Fruit fly (Drosophila melanogaster) whole organism, embryonic: ENCODE results near the gene rols.
A peak's percentile ranks its signal among the peaks of the same experiment; 100 is the strongest.

Source experiments
- ATbp ChIP-seq: fragments of 200-800 bp; sonication (Bioruptor generic); optimal IDR thresholded peaks from 2 replicates; lab custom pipeline; 2017; ENCODE audit warnings: missing biosample characterization, mild to moderate bottlenecking, missing genetic modification characterization, missing genetic modification reagents
- Aef1 ChIP-seq: fragments of 200-800 bp; sonication (Bioruptor generic); IDR thresholded peaks from 3 replicates; pipeline ENCODE4 v1.3.6; 2022; ENCODE audit warnings: missing biosample characterization, missing genetic modification characterization
- Atf-2 ChIP-seq: fragments of 200-800 bp; sonication (Bioruptor generic); optimal IDR thresholded peaks from 2 replicates; lab custom pipeline; 2016; ENCODE audit warnings: missing biosample characterization, missing genetic modification characterization
- B-H1 ChIP-seq: fragments of 200-800 bp; sonication (Bioruptor generic); IDR thresholded peaks from 3 replicates; pipeline ENCODE4 v1.3.6; 2022; ENCODE audit warnings: missing biosample characterization, missing genetic modification characterization
- Bdp1 ChIP-seq: fragments of 200-800 bp; sonication (Bioruptor generic); optimal IDR thresholded peaks from 3 replicates; lab custom pipeline; 2016; ENCODE audit warnings: missing biosample characterization, missing genetic modification characterization
- CG1024 ChIP-seq: fragments of 200-800 bp; sonication (Bioruptor generic); IDR thresholded peaks from 2 replicates; pipeline ENCODE4 v1.3.6; 2022; ENCODE audit warnings: missing biosample characterization, missing genetic modification characterization
- CG10543 ChIP-seq: fragments of 200-800 bp; sonication (Bioruptor generic); optimal IDR thresholded peaks from 3 replicates; lab custom pipeline; 2017; ENCODE audit warnings: missing biosample characterization, mild to moderate bottlenecking, missing genetic modification characterization, moderate library complexity
- CG10979 ChIP-seq: fragments of 200-800 bp; sonication (Bioruptor generic); optimal IDR thresholded peaks from 2 replicates; lab custom pipeline; 2018; ENCODE audit warnings: missing biosample characterization, mild to moderate bottlenecking, missing genetic modification characterization, moderate library complexity
- CG14441 ChIP-seq: fragments of 200-800 bp; sonication (Bioruptor generic); IDR thresholded peaks from 2 replicates; pipeline ENCODE4 v1.3.6; 2022; ENCODE audit warnings: missing biosample characterization, missing genetic modification characterization
- CG14860 ChIP-seq: fragments of 200-800 bp; sonication (Bioruptor generic); IDR thresholded peaks from 3 replicates; pipeline ENCODE4 v1.3.6; 2022; ENCODE audit warnings: missing biosample characterization, missing genetic modification characterization; ENCODE audit not compliant: partially characterized antibody
- CG1647 ChIP-seq: fragments of 200-800 bp; sonication (Bioruptor generic); optimal IDR thresholded peaks from 3 replicates; lab custom pipeline; 2016; ENCODE audit warnings: missing biosample characterization, missing genetic modification characterization
- CG18476 ChIP-seq: fragments of 200-800 bp; sonication (Bioruptor generic); optimal IDR thresholded peaks from 2 replicates; lab custom pipeline; 2016; ENCODE audit warnings: missing biosample characterization, mild to moderate bottlenecking, missing genetic modification characterization
- CG30403 ChIP-seq: fragments of 200-800 bp; sonication (Bioruptor generic); optimal IDR thresholded peaks from 3 replicates; lab custom pipeline; 2016; ENCODE audit warnings: missing biosample characterization, missing genetic modification characterization
- CG32532 ChIP-seq: fragments of 200-800 bp; sonication (Bioruptor generic); IDR thresholded peaks from 2 replicates; pipeline ENCODE4 v1.3.6; 2022; ENCODE audit warnings: missing biosample characterization, missing genetic modification characterization
- CG33213 ChIP-seq: fragments of 200-800 bp; sonication (Bioruptor generic); optimal IDR thresholded peaks from 3 replicates; lab custom pipeline; 2016; ENCODE audit warnings: missing biosample characterization, missing genetic modification characterization
- CG3407 ChIP-seq: fragments of 200-800 bp; sonication (Bioruptor generic); optimal IDR thresholded peaks from 2 replicates; lab custom pipeline; 2018; ENCODE audit warnings: missing biosample characterization, mild to moderate bottlenecking, missing genetic modification characterization
- CG3838 ChIP-seq: fragments of 200-800 bp; sonication (Bioruptor generic); optimal IDR thresholded peaks from 3 replicates; lab custom pipeline; 2016; ENCODE audit warnings: missing biosample characterization, missing genetic modification characterization
- CG4730 ChIP-seq: fragments of 200-800 bp; sonication (Bioruptor generic); IDR thresholded peaks from 2 replicates; pipeline ENCODE4 v1.3.6; 2022; ENCODE audit warnings: missing biosample characterization, missing genetic modification characterization
- CG9609 ChIP-seq: fragments of 200-800 bp; sonication (Bioruptor generic); optimal IDR thresholded peaks from 3 replicates; lab custom pipeline; 2016; ENCODE audit warnings: missing biosample characterization, missing genetic modification characterization
- Dip2 ChIP-seq: fragments of 200-800 bp; sonication (Bioruptor generic); IDR thresholded peaks from 2 replicates; pipeline ENCODE4 v1.3.6; 2022; ENCODE audit warnings: missing biosample characterization, missing genetic modification characterization
- Dref ChIP-seq: fragments of 200-800 bp; sonication (Bioruptor generic); IDR thresholded peaks from 2 replicates; pipeline ENCODE4 v1.3.6; 2022; ENCODE audit warnings: missing biosample characterization, missing genetic modification characterization
- ERR ChIP-seq: fragments of 200-800 bp; sonication (Bioruptor generic); optimal IDR thresholded peaks from 2 replicates; lab custom pipeline; 2016; ENCODE audit warnings: missing biosample characterization, missing genetic modification characterization
- Fer1 ChIP-seq: fragments of 200-800 bp; sonication (Bioruptor generic); optimal IDR thresholded peaks from 2 replicates; lab custom pipeline; 2017; ENCODE audit warnings: missing biosample characterization, mild to moderate bottlenecking, missing genetic modification characterization
- HHEX ChIP-seq: fragments of 200-800 bp; sonication (Bioruptor generic); optimal IDR thresholded peaks from 3 replicates; lab custom pipeline; 2017; ENCODE audit warnings: missing biosample characterization, mild to moderate bottlenecking, missing genetic modification characterization, missing genetic modification reagents
- HLH4C ChIP-seq: fragments of 200-800 bp; sonication (Bioruptor generic); IDR thresholded peaks from 3 replicates; pipeline ENCODE4 v1.3.6; 2022; ENCODE audit warnings: missing biosample characterization, missing genetic modification characterization; ENCODE audit not compliant: partially characterized antibody
- HLHmδ ChIP-seq: fragments of 200-800 bp; sonication (Bioruptor generic); optimal IDR thresholded peaks from 2 replicates; lab custom pipeline; 2018; ENCODE audit warnings: missing biosample characterization, mild to moderate bottlenecking, missing genetic modification characterization, moderate library complexity
- HmgZ ChIP-seq: fragments of 200-800 bp; sonication (Bioruptor generic); optimal IDR thresholded peaks from 2 replicates; lab custom pipeline; 2018; ENCODE audit warnings: missing biosample characterization, mild to moderate bottlenecking, missing genetic modification characterization
- MESR4 ChIP-seq: fragments of 200-800 bp; sonication (Bioruptor generic); optimal IDR thresholded peaks from 2 replicates; lab custom pipeline; 2018; ENCODE audit warnings: missing biosample characterization, mild to moderate bottlenecking, missing genetic modification characterization, moderate library complexity
- MTF-1 ChIP-seq: fragments of 200-800 bp; sonication (Bioruptor generic); optimal IDR thresholded peaks from 2 replicates; lab custom pipeline; 2018; ENCODE audit warnings: missing biosample characterization, mild to moderate bottlenecking, missing genetic modification characterization, borderline replicate concordance
- PHDP ChIP-seq: fragments of 200-800 bp; sonication (Bioruptor generic); optimal IDR thresholded peaks from 3 replicates; lab custom pipeline; 2018; ENCODE audit warnings: missing biosample characterization, mild to moderate bottlenecking, missing genetic modification characterization, moderate library complexity
- ara ChIP-seq: fragments of 200-800 bp; sonication (Bioruptor generic); IDR thresholded peaks from 2 replicates; pipeline ENCODE4 v1.3.6; 2022; ENCODE audit warnings: missing biosample characterization, missing genetic modification characterization
- ash1 ChIP-seq: fragments of 200-800 bp; sonication (Bioruptor generic); optimal IDR thresholded peaks from 2 replicates; lab custom pipeline; 2018; ENCODE audit warnings: missing biosample characterization, mild to moderate bottlenecking, missing genetic modification characterization
- bigmax ChIP-seq: fragments of 200-800 bp; sonication (Bioruptor generic); optimal IDR thresholded peaks from 2 replicates; lab custom pipeline; 2018; ENCODE audit warnings: missing biosample characterization, mild to moderate bottlenecking, missing genetic modification characterization
- crp ChIP-seq, 2 experiments: fragments of 200-800 bp; sonication (Bioruptor generic); optimal IDR thresholded peaks; 2 replicates in 1 of 2; 3 replicates in 1 of 2; lab custom pipeline; 2017; ENCODE audit warnings: missing biosample characterization in 2 of 2, missing genetic modification characterization in 2 of 2, mild to moderate bottlenecking in 1 of 2, moderate library complexity in 1 of 2
- dpn ChIP-seq, 2 experiments: fragments of 200-800 bp; sonication (Bioruptor generic); optimal IDR thresholded peaks; 3 replicates each; lab custom pipeline; 2016; ENCODE audit warnings: missing biosample characterization in 2 of 2, missing genetic modification characterization in 2 of 2
- ewg ChIP-seq: fragments of 200-800 bp; sonication (Bioruptor generic); optimal IDR thresholded peaks from 3 replicates; lab custom pipeline; 2017; ENCODE audit warnings: mild to moderate bottlenecking, missing biosample characterization, missing genetic modification reagents, missing genetic modification characterization
- eyg ChIP-seq: fragments of 200-800 bp; sonication (Bioruptor generic); optimal IDR thresholded peaks from 3 replicates; lab custom pipeline; 2016; ENCODE audit warnings: missing biosample characterization, missing genetic modification characterization
- grau ChIP-seq: fragments of 200-800 bp; optimal IDR thresholded peaks from 3 replicates; lab custom pipeline; 2019; ENCODE audit warnings: missing biosample characterization, mild to moderate bottlenecking, missing genetic modification characterization, moderate library complexity
- grn ChIP-seq: fragments of 200-800 bp; sonication (Bioruptor generic); optimal IDR thresholded peaks from 3 replicates; lab custom pipeline; 2017; ENCODE audit warnings: missing biosample characterization, missing genetic modification characterization
- gsb-n ChIP-seq: fragments of 200-800 bp; sonication (Bioruptor generic); optimal IDR thresholded peaks from 3 replicates; lab custom pipeline; 2018; ENCODE audit warnings: missing biosample characterization, mild to moderate bottlenecking, missing genetic modification characterization
- lilli ChIP-seq: fragments of 200-800 bp; sonication (Bioruptor generic); optimal IDR thresholded peaks from 3 replicates; lab custom pipeline; 2016; ENCODE audit warnings: missing biosample characterization, missing genetic modification characterization
- nmo ChIP-seq: fragments of 200-800 bp; sonication (Bioruptor generic); optimal IDR thresholded peaks from 2 replicates; lab custom pipeline; 2018; ENCODE audit warnings: missing biosample characterization, mild to moderate bottlenecking, missing genetic modification characterization, moderate library complexity
- peb ChIP-seq: fragments of 200-800 bp; sonication (Bioruptor generic); IDR thresholded peaks from 2 replicates; pipeline ENCODE4 v1.3.6; 2022; ENCODE audit warnings: missing biosample characterization, missing genetic modification characterization
- pita ChIP-seq: fragments of 200-800 bp; sonication (Bioruptor generic); optimal IDR thresholded peaks from 2 replicates; lab custom pipeline; 2017; ENCODE audit warnings: missing biosample characterization, mild to moderate bottlenecking, missing genetic modification characterization
- sd ChIP-seq: fragments of 200-800 bp; sonication (Bioruptor generic); optimal IDR thresholded peaks from 3 replicates; lab custom pipeline; 2018; ENCODE audit warnings: missing biosample characterization, mild to moderate bottlenecking, missing genetic modification characterization, moderate library complexity
- stwl ChIP-seq: fragments of 200-800 bp; sonication (Bioruptor generic); optimal IDR thresholded peaks from 3 replicates; lab custom pipeline; 2018; ENCODE audit warnings: missing biosample characterization, mild to moderate bottlenecking, missing genetic modification characterization, moderate library complexity
- tio ChIP-seq: fragments of 200-800 bp; sonication (Bioruptor generic); optimal IDR thresholded peaks from 2 replicates; lab custom pipeline; 2017; ENCODE audit warnings: missing biosample characterization, missing genetic modification characterization, inconsistent platforms
- tx ChIP-seq: fragments of 200-800 bp; sonication (Bioruptor generic); optimal IDR thresholded peaks from 2 replicates; lab custom pipeline; 2016; ENCODE audit warnings: missing biosample characterization, missing genetic modification characterization
- vfl ChIP-seq: fragments of 200-800 bp; sonication (Bioruptor generic); optimal IDR thresholded peaks from 2 replicates; lab custom pipeline; 2016; ENCODE audit warnings: missing biosample characterization, missing genetic modification characterization
- vnd ChIP-seq: fragments of 200-800 bp; sonication (Bioruptor generic); IDR thresholded peaks from 3 replicates; pipeline ENCODE4 v1.3.6; 2022; ENCODE audit warnings: missing biosample characterization, missing genetic modification characterization; ENCODE audit not compliant: partially characterized antibody

Gene rols

DNA sequence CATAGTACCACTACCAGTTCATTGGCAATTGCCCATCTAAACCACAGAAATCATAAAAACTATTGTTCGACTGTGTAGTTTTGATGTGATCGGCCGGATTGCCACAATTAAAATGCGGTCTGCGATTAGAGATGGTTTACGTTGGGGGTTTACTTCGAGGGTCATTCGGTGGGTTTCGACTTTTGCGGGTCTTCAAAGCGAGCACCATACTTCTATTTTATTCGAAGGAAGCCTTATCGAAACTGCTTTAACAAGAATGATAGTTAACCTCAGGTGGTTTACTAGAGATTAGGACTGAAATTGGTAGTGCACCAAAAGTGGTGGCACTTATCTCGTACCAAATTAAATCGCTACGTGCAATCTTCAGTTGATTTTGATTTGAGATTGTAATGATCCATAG is 13.3 kb upstream of the rols start (continued):
- TF ChIP-seq B-H1 = no peak
- no peak for TF ChIP-seq sd
- no peak for TF ChIP-seq dpn (GFP tag; optimal IDR thresholded peaks at IDR 0.05; lab: Kevin White, UChicago)
- TF ChIP-seq ATbp = no peak
- no peak for TF ChIP-seq CG33213
- no peak for TF ChIP-seq pita
- TF ChIP-seq gsb-n (tag; lab: Kevin White, UChicago) = no peak
- peak; percentile 32 for TF ChIP-seq grn (GFP tag; lab: Kevin White, UChicago)
- no peak for TF ChIP-seq crp (GFP tag; optimal IDR thresholded peaks at IDR 0.05; lab: Kevin White, UChicago)

DNA sequence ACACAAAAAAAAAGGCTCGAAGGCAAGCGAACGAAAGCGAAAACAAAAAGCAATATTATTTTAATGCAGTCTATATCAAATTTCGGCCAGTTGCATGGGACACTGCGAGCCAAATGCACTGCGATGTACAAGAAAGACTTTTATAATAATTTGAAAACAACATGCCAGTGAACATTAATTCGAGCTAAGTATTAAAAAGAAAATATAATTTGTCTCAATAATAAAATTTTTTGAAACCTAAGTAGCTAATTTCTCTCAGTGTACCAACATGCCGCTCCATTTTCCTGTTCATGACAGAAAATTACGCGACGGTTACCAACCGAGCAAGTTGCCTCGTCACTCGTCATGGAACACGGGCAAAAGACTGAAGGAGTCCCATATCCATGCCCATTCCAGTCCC is 12.7 kb upstream of the rols start:
- TF ChIP-seq nmo (GFP tag; lab: Kevin White, UChicago) (peak; percentile 78), CG9609 (GFP tag; lab: Kevin White, UChicago) (peak; percentile 15), CG14441 (GFP tag; lab: Robert Waterston, UW) (peak; percentile 49; the same call in 1 of the 2 replicates), bigmax (GFP tag; lab: Kevin White, UChicago) (no peak), grau (tag; lab: Kevin White, UChicago) (peak; percentile 52), B-H1 (0 out of 3 replicates have a peak, but pooled peaks have one; percentile 13), HHEX (GFP tag; lab: Kevin White, UChicago) (peak; percentile 48), CG4730 (GFP tag; lab: Robert Waterston, UW) (0 out of 2 replicates have a peak, but pooled peaks have one; percentile 20), ewg (GFP tag; lab: Kevin White, UChicago) (peak; percentile 30), peb (no peak), tx (GFP tag; lab: Kevin White, UChicago) (no peak), CG18476 (GFP tag; lab: Kevin White, UChicago) (peak; percentile 32), HmgZ (tag; lab: Kevin White, UChicago) (no peak), CG14860 (GFP tag; lab: Robert Waterston, UW) (no peak), CG1647 (GFP tag; lab: Kevin White, UChicago) (no peak), vnd (GFP tag; lab: Robert Waterston, UW) (no peak), ERR (GFP tag; lab: Kevin White, UChicago) (no peak), tio (GFP tag; lab: Kevin White, UChicago) (peak; percentile 66), vfl (GFP tag; lab: Kevin White, UChicago) (no peak), lilli (peak; percentile 34), CG32532 (no peak), Bdp1 (GFP tag; lab: Kevin White, UChicago) (peak; percentile 13), CG30403 (peak; percentile 64), HLH4C (GFP tag; lab: Robert Waterston, UW) (no peak), Dip2 (GFP tag; lab: Robert Waterston, UW) (no peak), Fer1 (no peak), MTF-1 (GFP tag; lab: Kevin White, UChicago) (no peak), pita (no peak), eyg (GFP tag; lab: Kevin White, UChicago) (no peak), stwl (peak; percentile 15), Aef1 (GFP tag; lab: Robert Waterston, UW) (no peak), CG10979 (tag; lab: Kevin White, UChicago) (peak; percentile 80), ara (GFP tag; lab: Robert Waterston, UW) (peak; percentile 78), CG1024 (peak; percentile 51), CG10543 (GFP tag; lab: Kevin White, UChicago) (no peak), MESR4 (GFP tag; lab: Kevin White, UChicago) (no peak), PHDP (tag; lab: Kevin White, UChicago) (peak; percentile 29), CG3407 (GFP tag; lab: Kevin White, UChicago) (peak; percentile 48), ash1 (no peak), Dref (GFP tag; lab: Robert Waterston, UW) (no peak), Atf-2 (peak; percentile 57), HLHmδ (GFP tag; lab: Kevin White, UChicago) (no peak), CG3838 (no peak)
